Fruit fly (Drosophila melanogaster): ENCODE results near the gene CG1492.

CG1492 gene

dm6 chrX:12004395-12004768 is 7.6 kb downstream of the CG1492 start (continued):
- TF ChIP-seq HmgZ (tag; optimal IDR thresholded peaks at IDR 0.05) (no peak), CG11398 (GFP tag; optimal IDR thresholded peaks at IDR 0.05) (no peak), gro (GFP tag; optimal IDR thresholded peaks at IDR 0.05) (no peak), PHDP (tag; optimal IDR thresholded peaks at IDR 0.05) (no peak), Mrtf (GFP tag; IDR thresholded peaks at IDR 0.05) (no peak), pan (optimal IDR thresholded peaks at IDR 0.05) (no peak), pan (GFP tag; optimal IDR thresholded peaks at IDR 0.05 in 1 of 2, IDR thresholded peaks at IDR 0.05 in 1 of 2) (no peak), GATAe (GFP tag; conservative IDR thresholded peaks at IDR 0.05) (no peak), run (tag; optimal IDR thresholded peaks at IDR 0.05) (no peak), corto (GFP tag; optimal IDR thresholded peaks at IDR 0.05) (no peak), dpn (GFP tag; optimal IDR thresholded peaks at IDR 0.05) (peak in 1 of 2 experiments; percentile 2), CG9932 (GFP tag; IDR thresholded peaks at IDR 0.05) (no peak), CG4328 (GFP tag; optimal IDR thresholded peaks at IDR 0.05) (no peak), CG31388 (GFP tag; optimal IDR thresholded peaks at IDR 0.05) (no peak), Vsx1 (GFP tag; optimal IDR thresholded peaks at IDR 0.05) (no peak), Sin3A (optimal IDR thresholded peaks at IDR 0.05) (no peak), CG2678 (tag; optimal IDR thresholded peaks at IDR 0.05) (peak; percentile 61), CG2889 (GFP tag; IDR thresholded peaks at IDR 0.05) (no peak), Kr (GFP tag; optimal IDR thresholded peaks at IDR 0.05) (no peak), dimm (GFP tag; IDR thresholded peaks at IDR 0.05) (no peak), jigr1 (GFP tag; IDR thresholded peaks at IDR 0.05) (0 out of 3 replicates have a peak, but pooled peaks have one; percentile 3), nmo (GFP tag; optimal IDR thresholded peaks at IDR 0.05) (peak; percentile 65), CG12236 (GFP tag; optimal IDR thresholded peaks at IDR 0.05) (no peak), Ssrp (tag; optimal IDR thresholded peaks at IDR 0.05) (peak; percentile 10), CG14441 (GFP tag; IDR thresholded peaks at IDR 0.05) (0 out of 2 replicates have a peak, but pooled peaks have one; percentile 3), Dll (GFP tag; IDR thresholded peaks at IDR 0.05; ENCODE audit: partially characterized antibody) (no peak), CG17612 (GFP tag; IDR thresholded peaks at IDR 0.05) (no peak), CG11504 (tag; optimal IDR thresholded peaks at IDR 0.05) (peak; percentile 68), Lim3 (GFP tag; IDR thresholded peaks at IDR 0.05) (no peak), CG13775 (GFP tag; optimal IDR thresholded peaks at IDR 0.05) (peak; percentile 3), caup (GFP tag; optimal IDR thresholded peaks at IDR 0.05; ENCODE audit: severe bottlenecking) (no peak), Aef1 (GFP tag; IDR thresholded peaks at IDR 0.05) (no peak), Hand (GFP tag; optimal IDR thresholded peaks at IDR 0.05) (no peak), CG10274 (GFP tag; optimal IDR thresholded peaks at IDR 0.05) (no peak), CG8924 (tag; optimal IDR thresholded peaks at IDR 0.05) (peak; percentile 26), CG12104 (GFP tag; optimal IDR thresholded peaks at IDR 0.05) (peak; percentile 31), fd64A (GFP tag; optimal IDR thresholded peaks at IDR 0.05) (no peak), crol (GFP tag; IDR thresholded peaks at IDR 0.05) (no peak), sqz (GFP tag; optimal IDR thresholded peaks at IDR 0.05) (no peak), Nf-YC (tag; optimal IDR thresholded peaks at IDR 0.05) (peak; percentile 4), CG6854 (GFP tag; optimal IDR thresholded peaks at IDR 0.05) (no peak), CG6689 (GFP tag; IDR thresholded peaks at IDR 0.05) (peak; percentile 11; the same call in 1 of the 2 replicates), ken (GFP tag; IDR thresholded peaks at IDR 0.05) (no peak), Xbp1 (GFP tag; optimal IDR thresholded peaks at IDR 0.05) (peak; percentile 15), Lpt (GFP tag; optimal IDR thresholded peaks at IDR 0.05) (no peak), CG3995 (GFP tag; optimal IDR thresholded peaks at IDR 0.05) (no peak), Deaf1 (tag; optimal IDR thresholded peaks at IDR 0.05) (no peak), prd (optimal IDR thresholded peaks at IDR 0.05) (no peak), prd (GFP tag; IDR thresholded peaks at IDR 0.05) (no peak), gcm (GFP tag; optimal IDR thresholded peaks at IDR 0.05) (no peak), CG10462 (GFP tag; optimal IDR thresholded peaks at IDR 0.05) (no peak), Hr51 (GFP tag; optimal IDR thresholded peaks at IDR 0.05) (peak in 1 of 2 experiments; percentile 62)

Measured in whole organism, embryonic.